Fruit fly (Drosophila melanogaster): ENCODE measurements around the gene CG31988.

dm6 chr2L:21153844-21154243 is 48.8 kb downstream of the CG31988 start:
- no peak for TF ChIP-seq CG8632 (GFP tag; optimal IDR thresholded peaks at IDR 0.05)
- TF ChIP-seq Ets96B (tag; optimal IDR thresholded peaks at IDR 0.05), result no peak
- TF ChIP-seq Met (GFP tag; optimal IDR thresholded peaks at IDR 0.05), result no peak
- TF ChIP-seq cyc (GFP tag; optimal IDR thresholded peaks at IDR 0.05), result no peak
- no peak for TF ChIP-seq Hr4 (GFP tag; optimal IDR thresholded peaks at IDR 0.05)
- TF ChIP-seq CG6276 (GFP tag; optimal IDR thresholded peaks at IDR 0.05), result no peak
- no peak for TF ChIP-seq CG3919 (GFP tag; optimal IDR thresholded peaks at IDR 0.05)
- TF ChIP-seq CG8319 (GFP tag; optimal IDR thresholded peaks at IDR 0.05), result no peak
